Fruit fly (Drosophila melanogaster): Measurements from ENCODE around the gene CG13599.

The CG13599 gene

dm6 chr3R:23941643-23942424, 10.4 kb downstream of the CG13599 start (continued):
- TF ChIP-seq pan (optimal IDR thresholded peaks at IDR 0.05) (no peak), pan (GFP tag; optimal IDR thresholded peaks at IDR 0.05 in 1 of 2, IDR thresholded peaks at IDR 0.05 in 1 of 2) (peak in 1 of 2 experiments; percentile 61), CG2199 (GFP tag; IDR thresholded peaks at IDR 0.05) (0 out of 3 replicates have a peak, but pooled peaks have one; percentile 55), chn (GFP tag; optimal IDR thresholded peaks at IDR 0.05) (no peak), mirr (GFP tag; optimal IDR thresholded peaks at IDR 0.05) (no peak), oc (tag; optimal IDR thresholded peaks at IDR 0.05) (no peak), mam (GFP tag; optimal IDR thresholded peaks at IDR 0.05) (peak; percentile 48), dmrt99B (tag; optimal IDR thresholded peaks at IDR 0.05) (peak; percentile 61), CG9215 (GFP tag; IDR thresholded peaks at IDR 0.05) (peak; percentile 38; the same call in 1 of the 2 replicates), pum (GFP tag; optimal IDR thresholded peaks at IDR 0.05) (peak; percentile 20), gt (GFP tag; IDR thresholded peaks at IDR 0.05) (no peak), Atf-2 (GFP tag; optimal IDR thresholded peaks at IDR 0.05) (no peak), CG16815 (GFP tag; optimal IDR thresholded peaks at IDR 0.05) (no peak), zfh2 (GFP tag; optimal IDR thresholded peaks at IDR 0.05) (peak; percentile 20), MTF-1 (GFP tag; optimal IDR thresholded peaks at IDR 0.05; ENCODE audit: borderline replicate concordance) (no peak), tin (GFP tag; optimal IDR thresholded peaks at IDR 0.05) (peak; percentile 11), CG2678 (tag; optimal IDR thresholded peaks at IDR 0.05) (peak; percentile 42), ATbp (GFP tag; optimal IDR thresholded peaks at IDR 0.05) (peak; percentile 1), CG6765 (GFP tag; optimal IDR thresholded peaks at IDR 0.05) (peak; percentile 18), CG11398 (GFP tag; optimal IDR thresholded peaks at IDR 0.05) (no peak), Doc2 (GFP tag; IDR thresholded peaks at IDR 0.05) (no peak), cwo (GFP tag; optimal IDR thresholded peaks at IDR 0.05) (no peak), hth (optimal IDR thresholded peaks at IDR 0.05) (no peak), D19A (tag; optimal IDR thresholded peaks at IDR 0.05) (no peak), Dbx (GFP tag; IDR thresholded peaks at IDR 0.05) (no peak), sim (GFP tag; IDR thresholded peaks at IDR 0.05) (no peak), gcm2 (GFP tag; optimal IDR thresholded peaks at IDR 0.05) (no peak), HmgZ (tag; optimal IDR thresholded peaks at IDR 0.05) (no peak), Camta (GFP tag; optimal IDR thresholded peaks at IDR 0.05) (no peak), grn (GFP tag; optimal IDR thresholded peaks at IDR 0.05) (no peak), CG31365 (tag; optimal IDR thresholded peaks at IDR 0.05) (no peak), Dad (GFP tag; optimal IDR thresholded peaks at IDR 0.05) (no peak), CG12744 (GFP tag; optimal IDR thresholded peaks at IDR 0.05) (no peak), nerfin-1 (tag; optimal IDR thresholded peaks at IDR 0.05) (no peak), CG11560 (tag; IDR thresholded peaks at IDR 0.05) (0 out of 3 replicates have a peak, but pooled peaks have one; percentile 25), CG15011 (GFP tag; optimal IDR thresholded peaks at IDR 0.05) (no peak), CG9437 (GFP tag; optimal IDR thresholded peaks at IDR 0.05) (peak; percentile 17), CG1603 (tag; optimal IDR thresholded peaks at IDR 0.05) (no peak), Side (GFP tag; optimal IDR thresholded peaks at IDR 0.05) (peak; percentile 13), slou (GFP tag; optimal IDR thresholded peaks at IDR 0.05) (no peak), CG8359 (GFP tag; optimal IDR thresholded peaks at IDR 0.05; ENCODE audit: borderline replicate concordance) (no peak), CG12659 (GFP tag; optimal IDR thresholded peaks at IDR 0.05) (no peak), D19B (GFP tag; optimal IDR thresholded peaks at IDR 0.05) (peak; percentile 20), CG3726 (GFP tag; IDR thresholded peaks at IDR 0.05) (no peak), CG33557 (GFP tag; optimal IDR thresholded peaks at IDR 0.05) (no peak), nom (GFP tag; optimal IDR thresholded peaks at IDR 0.05) (no peak), CG10321 (GFP tag; IDR thresholded peaks at IDR 0.05) (0 out of 2 replicates have a peak, but pooled peaks have one; percentile 28), prd (optimal IDR thresholded peaks at IDR 0.05) (no peak), prd (GFP tag; IDR thresholded peaks at IDR 0.05) (peak; percentile 75), Scr (GFP tag; IDR thresholded peaks at IDR 0.05; ENCODE audit: partially characterized antibody) (no peak)
